Worm (Caenorhabditis elegans) whole organism, L4 larva: Measurements from ENCODE around the gene str-6.

Source experiments
- F49E8.2 ChIP-seq: sonication (generic microtip); optimal IDR thresholded peaks from 2 replicates; lab custom pipeline; 2016; ENCODE audit warnings: missing compliant biosample characterization, mild to moderate bottlenecking, missing genetic modification characterization, borderline replicate concordance
- aly-2 ChIP-seq: sonication (generic microtip); optimal IDR thresholded peaks from 2 replicates; lab custom pipeline; 2018; ENCODE audit warnings: missing biosample characterization, missing genetic modification characterization
- ama-1 ChIP-seq: fragments of 150-350 bp; optimal IDR thresholded peaks from 2 replicates; lab custom pipeline; 2014; ENCODE audit warnings: inconsistent platforms, mixed read lengths
- dve-1 ChIP-seq: sonication (generic microtip); optimal IDR thresholded peaks from 2 replicates; lab custom pipeline; 2017; ENCODE audit warnings: antibody characterized with exemption, mild to moderate bottlenecking, missing genetic modification characterization, missing compliant biosample characterization; ENCODE audit not compliant: insufficient read depth
- egl-27 ChIP-seq: sonication (generic microtip); optimal IDR thresholded peaks from 3 replicates; lab custom pipeline; 2017; ENCODE audit warnings: missing biosample characterization, missing genetic modification reagents, missing genetic modification characterization
- fkh-10 ChIP-seq: fragments of 150-350 bp; optimal IDR thresholded peaks from 2 replicates; lab custom pipeline; 2014; ENCODE audit warnings: missing biosample characterization, missing genetic modification reagents, missing genetic modification characterization
- lin-13 ChIP-seq: fragments of 150-350 bp; optimal IDR thresholded peaks from 2 replicates; lab custom pipeline; 2014; ENCODE audit warnings: missing biosample characterization, missing genetic modification reagents, missing genetic modification characterization
- mes-2 ChIP-seq: sonication (generic microtip); optimal IDR thresholded peaks from 2 replicates; lab custom pipeline; 2016; ENCODE audit warnings: missing genotype, mild to moderate bottlenecking, missing genetic modification characterization, missing compliant biosample characterization; ENCODE audit not compliant: poor library complexity, severe bottlenecking
- nhr-6 ChIP-seq: fragments of 150-350 bp; optimal IDR thresholded peaks from 2 replicates; lab custom pipeline; 2014; ENCODE audit warnings: missing biosample characterization, missing genetic modification characterization
- nhr-77 ChIP-seq: fragments of 150-350 bp; optimal IDR thresholded peaks from 2 replicates; lab custom pipeline; 2014; ENCODE audit warnings: missing biosample characterization, missing genetic modification characterization
- pha-4 ChIP-seq, 2 experiments: fragments of 150-350 bp in 1 of 2; fragments of 200-800 bp in 1 of 2; sonication (Bioruptor generic) in 1 of 2; IDR thresholded peaks in 1 of 2; optimal IDR thresholded peaks in 1 of 2; 2 replicates each; pipeline versions ENCODE4 v1.3.6 to Lab custom; 2014 to 2022; ENCODE audit warnings: missing genetic modification characterization in 2 of 2, missing genetic modification reagents in 2 of 2, missing biosample characterization in 1 of 2, missing compliant biosample characterization in 1 of 2
- ztf-11 ChIP-seq: fragments of 150-350 bp; optimal IDR thresholded peaks from 2 replicates; lab custom pipeline; 2014; ENCODE audit warnings: missing biosample characterization, missing genetic modification characterization

DNA sequence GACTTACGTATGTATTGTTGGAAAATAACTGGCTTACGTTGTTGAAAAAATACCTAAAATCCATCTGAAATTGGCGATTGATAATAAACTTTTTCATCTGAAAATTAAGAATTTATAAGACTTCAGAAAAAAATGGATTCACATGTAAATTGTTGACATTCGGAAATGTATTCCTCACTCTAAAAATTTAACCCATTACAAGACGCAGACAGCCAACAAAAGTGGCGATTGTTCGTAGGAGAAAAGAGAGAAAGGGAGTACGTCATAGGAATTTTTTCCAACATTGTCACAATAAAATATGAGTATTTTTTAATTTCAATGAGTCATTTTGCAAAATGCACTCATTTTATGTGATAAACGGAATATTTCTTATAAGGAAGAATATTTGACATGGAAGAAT, 31.5 kb downstream of the str-6 start, which contains the start of gene Y6E2A.5:
- no peak for TF ChIP-seq ztf-11
- TF ChIP-seq nhr-77 (tag; lab: Kevin White, UChicago), result no peak
- TF ChIP-seq dve-1 (tag; lab: Kevin White, UChicago), result no peak
- TF ChIP-seq F49E8.2 (tag; lab: Kevin White, UChicago), result no peak
- TF ChIP-seq ama-1 (lab: Kevin White, UChicago), result no peak
- TF ChIP-seq nhr-6 (tag; lab: Kevin White, UChicago), result no peak
- no peak for TF ChIP-seq aly-2 (tag; lab: Kevin White, UChicago)
- TF ChIP-seq fkh-10 (GFP tag; lab: Kevin White, UChicago), result no peak
- TF ChIP-seq lin-13 (GFP tag; lab: Kevin White, UChicago), result no peak
- TF ChIP-seq mes-2 (tag; lab: Kevin White, UChicago), result no peak
- TF ChIP-seq egl-27 (tag; lab: Kevin White, UChicago), result no peak
- no peak for TF ChIP-seq pha-4 (GFP tag; IDR thresholded peaks at IDR 0.05; lab: Robert Waterston, UW)
- TF ChIP-seq pha-4 (tag; optimal IDR thresholded peaks at IDR 0.05; lab: Kevin White, UChicago), result no peak
